Worm (Caenorhabditis elegans) whole organism, L1 larva: Measurements from ENCODE around the gene hlh-14.

Experiments used
- ces-1 ChIP-seq: fragments of 150-350 bp; optimal IDR thresholded peaks from 2 replicates; lab custom pipeline; 2014; ENCODE audit warnings: missing biosample characterization, missing genetic modification reagents, missing genetic modification characterization
- dsc-1 ChIP-seq: sonication (generic microtip); optimal IDR thresholded peaks from 2 replicates; lab custom pipeline; 2016; ENCODE audit warnings: mild to moderate bottlenecking, missing genetic modification characterization, missing compliant biosample characterization
- fos-1 ChIP-seq: fragments of 150-350 bp; optimal IDR thresholded peaks from 2 replicates; lab custom pipeline; 2014; ENCODE audit warnings: missing biosample characterization, missing genetic modification characterization
- lsy-2 ChIP-seq, 2 experiments: fragments of 150-350 bp; optimal IDR thresholded peaks; 2 replicates each; lab custom pipeline; 2014; ENCODE audit warnings: missing biosample characterization in 2 of 2, missing genetic modification characterization in 2 of 2
- nhr-12 ChIP-seq: sonication (generic microtip); optimal IDR thresholded peaks from 2 replicates; lab custom pipeline; 2017; ENCODE audit warnings: missing biosample characterization, missing genetic modification characterization
- nhr-19 ChIP-seq: fragments of 200-800 bp; sonication (Bioruptor generic); conservative IDR thresholded peaks from 2 replicates; pipeline ENCODE4 v1.3.6; 2022; ENCODE audit warnings: missing genetic modification characterization, missing compliant biosample characterization
- nhr-76 ChIP-seq: sonication (generic microtip); optimal IDR thresholded peaks from 2 replicates; lab custom pipeline; 2017; ENCODE audit warnings: missing biosample characterization, missing genetic modification characterization
- unc-130 ChIP-seq: fragments of 150-350 bp; optimal IDR thresholded peaks from 2 replicates; lab custom pipeline; 2017; ENCODE audit warnings: missing biosample characterization, missing genetic modification characterization, inconsistent platforms
- unc-86 ChIP-seq: sonication (generic microtip); optimal IDR thresholded peaks from 2 replicates; lab custom pipeline; 2016; ENCODE audit warnings: missing genetic modification characterization, missing compliant biosample characterization
- zag-1 ChIP-seq: fragments of 150-350 bp; optimal IDR thresholded peaks from 2 replicates; lab custom pipeline; 2014; ENCODE audit warnings: missing biosample characterization, missing genetic modification characterization
- ztf-11 ChIP-seq, 2 experiments: sonication (generic microtip); optimal IDR thresholded peaks; 2 replicates each; lab custom pipeline; 2016 to 2017; ENCODE audit warnings: missing genetic modification characterization in 2 of 2, missing biosample characterization in 1 of 2, missing compliant biosample characterization in 1 of 2

- TF ChIP-seq dsc-1 (tag; lab: Kevin White, UChicago), result no peak
- no peak for TF ChIP-seq nhr-19 (GFP tag; lab: Robert Waterston, UW)
- TF ChIP-seq lsy-2 (tag; optimal IDR thresholded peaks at IDR 0.05; lab: Kevin White, UChicago), result no peak
- no peak for TF ChIP-seq nhr-76 (tag; lab: Kevin White, UChicago)
- TF ChIP-seq unc-130, result no peak
- TF ChIP-seq fos-1 (tag; lab: Kevin White, UChicago), result no peak
- no peak for TF ChIP-seq unc-86 (tag; lab: Kevin White, UChicago)
- TF ChIP-seq ztf-11 (tag; optimal IDR thresholded peaks at IDR 0.05; lab: Kevin White, UChicago), result no peak
- TF ChIP-seq nhr-12, result no peak
- TF ChIP-seq ces-1 (GFP tag; lab: Kevin White, UChicago), result no peak
- TF ChIP-seq zag-1 (tag; lab: Kevin White, UChicago), result no peak
Measured at ce11 chrII:5748395-5748794, 9.7 kb upstream of the hlh-14 start.
